Worm (Caenorhabditis elegans) whole organism, young adult: ENCODE data around the gene csb-1.

Experiments
- F57A8.1 ChIP-seq: fragments of 200-800 bp; sonication (Bioruptor generic); optimal IDR thresholded peaks from 2 replicates; lab custom pipeline; 2018; ENCODE audit warnings: mild to moderate bottlenecking, missing genetic modification characterization, moderate library complexity, missing compliant biosample characterization
- fkh-3 ChIP-seq: sonication (generic microtip); optimal IDR thresholded peaks from 2 replicates; lab custom pipeline; 2016; ENCODE audit warnings: mild to moderate bottlenecking, missing genetic modification characterization, missing compliant biosample characterization
- lin-54 ChIP-seq: fragments of 200-800 bp; sonication (Bioruptor generic); optimal IDR thresholded peaks from 2 replicates; lab custom pipeline; 2018; ENCODE audit warnings: mild to moderate bottlenecking, missing genetic modification characterization, missing compliant biosample characterization
- xnd-1 ChIP-seq: sonication (generic microtip); optimal IDR thresholded peaks from 2 replicates; lab custom pipeline; 2016; ENCODE audit warnings: missing genotype, missing genetic modification reagents, missing genetic modification characterization, missing compliant biosample characterization

- no peak for TF ChIP-seq F57A8.1 (GFP tag; lab: Kevin White, UChicago)
- TF ChIP-seq fkh-3 (tag; lab: Kevin White, UChicago): no peak
- no peak for TF ChIP-seq xnd-1 (tag; lab: Kevin White, UChicago)
- TF ChIP-seq lin-54: no peak
Observed at ce11 chrX:15902835-15903234, 37.1 kb upstream of the csb-1 start.
